Worm (Caenorhabditis elegans) whole organism, L3 larva: Measurements from ENCODE around the gene T07D3.9.

Experiments used
- ZK546.5 ChIP-seq: sonication (generic microtip); optimal IDR thresholded peaks from 2 replicates; lab custom pipeline; 2017; ENCODE audit warnings: missing biosample characterization, missing genetic modification characterization
- elt-1 ChIP-seq: fragments of 150-350 bp; optimal IDR thresholded peaks from 2 replicates; lab custom pipeline; 2014; ENCODE audit warnings: missing biosample characterization, missing genetic modification characterization
- fkh-10 ChIP-seq: sonication (generic microtip); optimal IDR thresholded peaks from 2 replicates; lab custom pipeline; 2017; ENCODE audit warnings: missing biosample characterization, missing genetic modification reagents, missing genetic modification characterization
- lsy-12 ChIP-seq: sonication (generic microtip); optimal IDR thresholded peaks from 2 replicates; lab custom pipeline; 2016; ENCODE audit warnings: mild to moderate bottlenecking, missing genetic modification characterization, missing compliant biosample characterization
- mdl-1 ChIP-seq: fragments of 150-350 bp; optimal IDR thresholded peaks from 2 replicates; lab custom pipeline; 2014; ENCODE audit warnings: missing biosample characterization, missing genetic modification characterization
- snpc-4 ChIP-seq: fragments of 150-350 bp; optimal IDR thresholded peaks from 2 replicates; lab custom pipeline; 2014; ENCODE audit warnings: missing biosample characterization, missing genetic modification characterization
- ztf-4 ChIP-seq: fragments of 150-350 bp; optimal IDR thresholded peaks from 2 replicates; lab custom pipeline; 2014; ENCODE audit warnings: missing biosample characterization, missing genetic modification characterization

DNA sequence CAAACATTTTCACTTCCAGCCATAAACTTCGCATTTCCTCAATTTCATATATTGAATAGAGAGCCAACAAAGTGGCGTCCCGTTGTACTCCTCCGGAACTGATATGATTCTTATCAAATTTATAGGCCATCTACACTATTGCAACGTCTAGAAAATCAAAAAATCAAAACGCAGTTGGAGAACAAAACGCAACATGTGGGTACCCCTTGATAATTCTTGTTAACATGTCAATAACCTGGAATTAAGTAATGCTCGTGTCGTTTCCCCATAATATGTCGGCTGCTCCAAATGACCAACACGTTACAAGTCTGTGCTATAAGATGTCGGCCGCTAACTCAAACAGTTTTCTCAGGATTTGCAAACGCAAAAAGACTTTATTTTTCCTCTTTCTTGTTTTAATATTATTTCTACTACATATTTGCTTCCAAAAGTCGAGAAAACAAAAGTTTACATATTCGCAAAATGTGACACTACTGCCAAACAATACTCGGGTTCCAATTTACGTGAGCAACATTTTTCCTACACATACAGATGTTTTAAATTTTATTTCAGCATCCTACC is 20.0 kb downstream of the T07D3.9 start:
- TF ChIP-seq lsy-12 (tag; lab: Kevin White, UChicago) (no peak), mdl-1 (tag; lab: Kevin White, UChicago) (no peak), snpc-4 (tag; lab: Kevin White, UChicago) (peak; percentile 23), elt-1 (no peak), ZK546.5 (no peak), ztf-4 (tag; lab: Kevin White, UChicago) (no peak), fkh-10 (no peak)
